Worm (Caenorhabditis elegans) whole organism, mixed stage, embryonic: ENCODE measurements around the gene txt-13.

ENCODE experiments used
- mep-1 ChIP-seq: fragments of 150-350 bp; optimal IDR thresholded peaks from 2 replicates; lab custom pipeline; 2017; ENCODE audit warnings: missing biosample characterization, missing genetic modification reagents, missing genetic modification characterization, inconsistent platforms
- nhr-76 ChIP-seq: sonication (generic microtip); optimal IDR thresholded peaks from 2 replicates; lab custom pipeline; 2017; ENCODE audit warnings: missing biosample characterization, missing genetic modification characterization
- snpc-4 ChIP-seq: fragments of 150-350 bp; optimal IDR thresholded peaks from 2 replicates; lab custom pipeline; 2014; ENCODE audit warnings: missing biosample characterization, missing genetic modification characterization
- unc-62 ChIP-seq: fragments of 150-350 bp; optimal IDR thresholded peaks from 2 replicates; lab custom pipeline; 2014; ENCODE audit warnings: missing biosample characterization, missing genetic modification reagents, missing genetic modification characterization
- zip-8 ChIP-seq: fragments of 150-350 bp; optimal IDR thresholded peaks from 2 replicates; lab custom pipeline; 2014; ENCODE audit warnings: missing biosample characterization, missing genetic modification characterization

DNA sequence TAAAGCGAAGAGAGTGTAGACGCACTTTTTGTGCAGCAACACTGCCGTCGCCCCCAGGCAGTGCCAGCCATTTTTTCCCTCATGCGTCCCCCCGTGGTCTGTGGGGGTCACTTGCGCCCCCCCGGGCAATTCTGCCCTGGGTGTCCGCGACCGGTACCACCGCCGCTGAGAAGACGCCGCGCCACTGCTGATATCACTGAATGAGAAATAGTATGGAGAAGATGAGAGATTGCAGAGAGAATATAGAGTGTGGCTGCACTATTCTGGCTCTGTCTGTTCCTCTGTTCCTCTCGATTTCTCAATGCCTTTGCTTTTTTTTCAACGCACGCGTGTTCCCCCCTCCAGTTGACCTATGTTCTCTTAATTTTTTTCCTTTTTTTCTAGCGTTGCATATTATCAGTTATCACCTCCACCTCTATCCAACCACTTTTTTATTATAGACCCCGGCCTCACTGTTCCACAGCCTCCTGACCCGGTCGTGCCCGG is 42.7 kb upstream of the txt-13 start, which contains the start of gene mab-10:
- TF ChIP-seq unc-62 (GFP tag; lab: Kevin White, UChicago) (no peak), nhr-76 (tag; lab: Kevin White, UChicago) (no peak), snpc-4 (tag; lab: Kevin White, UChicago) (no peak), mep-1 (tag; lab: Kevin White, UChicago) (no peak), zip-8 (tag; lab: Kevin White, UChicago) (no peak)
